Worm (Caenorhabditis elegans): ENCODE measurements around the gene C15C8.4.
A peak's percentile ranks its signal among the peaks of the same experiment; 100 is the strongest.

Gene C15C8.4

ce11 chrV:12763291-12763995 lies 16.2 kb upstream of the C15C8.4 start, which contains the start of the genes abcf-1 and scc-3 (continued):
- TF ChIP-seq F26F4.8 (GFP tag; conservative IDR thresholded peaks at IDR 0.05) (no peak), tra-1 (GFP tag; IDR thresholded peaks at IDR 0.05) (no peak), lin-29 (GFP tag; IDR thresholded peaks at IDR 0.05) (no peak), zfp-2 (tag; optimal IDR thresholded peaks at IDR 0.05) (no peak), daf-12 (tag; optimal IDR thresholded peaks at IDR 0.05) (no peak), ceh-28 (tag; optimal IDR thresholded peaks at IDR 0.05) (no peak), ZK546.5 (tag; optimal IDR thresholded peaks at IDR 0.05) (no peak), sdz-12 (GFP tag; optimal IDR thresholded peaks at IDR 0.05) (no peak), hlh-11 (tag; optimal IDR thresholded peaks at IDR 0.05) (no peak), Y48G9A.11 (GFP tag; IDR thresholded peaks at IDR 0.05) (no peak), F10B5.3 (tag; optimal IDR thresholded peaks at IDR 0.05) (no peak), gei-8 (GFP tag; optimal IDR thresholded peaks at IDR 0.05) (no peak), lim-7 (GFP tag; IDR thresholded peaks at IDR 0.05) (no peak), madf-5 (GFP tag; IDR thresholded peaks at IDR 0.05) (no peak), egl-43 (GFP tag; IDR thresholded peaks at IDR 0.05) (no peak), spr-1 (tag; optimal IDR thresholded peaks at IDR 0.05) (no peak), ztf-7 (tag; optimal IDR thresholded peaks at IDR 0.05) (no peak), snpc-1.2 (GFP tag; IDR thresholded peaks at IDR 0.05) (no peak), hlh-30 (tag; optimal IDR thresholded peaks at IDR 0.05; ENCODE audit: insufficient read depth) (peak; percentile 23), rbr-2 (tag; optimal IDR thresholded peaks at IDR 0.05) (no peak), zip-2 (tag; optimal IDR thresholded peaks at IDR 0.05) (peak; percentile 84), cey-2 (tag; optimal IDR thresholded peaks at IDR 0.05; ENCODE audit: borderline replicate concordance, insufficient read depth) (no peak), tag-97 (GFP tag; IDR thresholded peaks at IDR 0.05) (no peak), hmg-1.1 (GFP tag; IDR thresholded peaks at IDR 0.05) (no peak), dmd-9 (GFP tag; IDR thresholded peaks at IDR 0.05) (no peak), nhr-76 (tag; optimal IDR thresholded peaks at IDR 0.05) (no peak), ctbp-1 (GFP tag; IDR thresholded peaks at IDR 0.05) (no peak), nhr-42 (GFP tag; IDR thresholded peaks at IDR 0.05) (no peak), ceh-44 (GFP tag; IDR thresholded peaks at IDR 0.05) (no peak), set-16 (GFP tag; IDR thresholded peaks at IDR 0.05) (no peak), mxl-3 (GFP tag; optimal IDR thresholded peaks at IDR 0.05) (no peak), nhr-77 (tag; optimal IDR thresholded peaks at IDR 0.05) (no peak), ceh-20 (GFP tag; IDR thresholded peaks at IDR 0.05) (no peak), nhr-111 (GFP tag; optimal IDR thresholded peaks at IDR 0.05) (no peak)

- no peak for TF ChIP-seq F26F4.8 (GFP tag; conservative IDR thresholded peaks at IDR 0.05)
- TF ChIP-seq hlh-11 (tag; optimal IDR thresholded peaks at IDR 0.05), result no peak
- TF ChIP-seq ctbp-1 (GFP tag; IDR thresholded peaks at IDR 0.05), result no peak
- TF ChIP-seq ZK337.2 (GFP tag; IDR thresholded peaks at IDR 0.05), result no peak
- TF ChIP-seq daf-12 (tag; optimal IDR thresholded peaks at IDR 0.05), result no peak
- no peak for TF ChIP-seq ceh-28 (tag; optimal IDR thresholded peaks at IDR 0.05)
- no peak for TF ChIP-seq ama-1 (optimal IDR thresholded peaks at IDR 0.05)
- no peak for TF ChIP-seq nhr-10 (tag; optimal IDR thresholded peaks at IDR 0.05)
- no peak for TF ChIP-seq Y75B8A.6 (GFP tag; IDR thresholded peaks at IDR 0.05)
Measured at ce11 chrV:12760913-12761312, 13.7 kb upstream of the C15C8.4 start, which contains the start of gene F18E2.15. TSS of gene F18E2.15 (minus strand) at chrV:12761013.

- TF ChIP-seq mep-1 (tag; optimal IDR thresholded peaks at IDR 0.05) (no peak), snpc-4 (tag; optimal IDR thresholded peaks at IDR 0.05) (no peak), F26F4.8 (GFP tag; conservative IDR thresholded peaks at IDR 0.05) (no peak), mes-2 (tag; optimal IDR thresholded peaks at IDR 0.05; ENCODE audit: poor library complexity, severe bottlenecking) (no peak), unc-130 (GFP tag; optimal IDR thresholded peaks at IDR 0.05) (no peak), F10B5.3 (tag; optimal IDR thresholded peaks at IDR 0.05) (no peak), R02D3.7 (tag; optimal IDR thresholded peaks at IDR 0.05) (no peak), Y5F2A.4 (GFP tag; optimal IDR thresholded peaks at IDR 0.05) (no peak), ZK546.5 (tag; optimal IDR thresholded peaks at IDR 0.05) (no peak), tag-97 (GFP tag; IDR thresholded peaks at IDR 0.05) (no peak), nhr-111 (GFP tag; optimal IDR thresholded peaks at IDR 0.05) (no peak), rbr-2 (tag; optimal IDR thresholded peaks at IDR 0.05) (no peak), lin-15B (tag; optimal IDR thresholded peaks at IDR 0.05) (no peak), F37D6.2 (tag; optimal IDR thresholded peaks at IDR 0.05) (no peak), madf-5 (GFP tag; IDR thresholded peaks at IDR 0.05) (no peak), spr-1 (tag; optimal IDR thresholded peaks at IDR 0.05) (no peak), dve-1 (tag; optimal IDR thresholded peaks at IDR 0.05; ENCODE audit: insufficient read depth) (no peak), F44E2.7 (GFP tag; IDR thresholded peaks at IDR 0.05) (no peak)
Measured at ce11 chrV:12759660-12760059, 12.4 kb upstream of the C15C8.4 start, which contains the start of gene papl-1. TSS of gene papl-1 (minus strand) at chrV:12759760.
